Fruit fly (Drosophila melanogaster): ENCODE data around the gene Cpr35B.
A peak's percentile ranks its signal among the peaks of the same experiment; 100 is the strongest.

Gene Cpr35B

DNA sequence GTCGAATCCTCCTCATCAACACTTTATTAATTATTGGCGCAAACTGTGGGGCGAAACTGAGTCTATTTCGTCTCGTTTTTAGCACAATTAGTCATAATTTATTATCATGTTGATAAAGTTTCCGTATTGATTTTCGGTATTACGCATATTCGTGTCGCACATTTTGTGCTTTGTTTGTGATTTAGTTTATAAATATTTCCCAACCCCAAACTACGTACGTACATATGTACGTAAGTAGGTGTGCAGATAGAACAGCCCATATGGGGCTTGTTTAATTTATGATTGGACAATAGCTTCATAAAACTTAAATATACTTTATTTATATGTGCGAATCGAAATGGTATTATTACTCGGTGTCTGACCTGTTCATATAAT lies 29.9 kb downstream of the Cpr35B start (continued):
- TF ChIP-seq CG7556 (GFP tag; optimal IDR thresholded peaks at IDR 0.05) (no peak), sens (GFP tag) (peak; percentile 73), vvl (GFP tag; IDR thresholded peaks at IDR 0.05) (no peak), CG4360 (GFP tag; IDR thresholded peaks at IDR 0.05) (no peak), Fer1 (GFP tag; optimal IDR thresholded peaks at IDR 0.05) (peak; percentile 4), CG18599 (GFP tag; optimal IDR thresholded peaks at IDR 0.05) (peak; percentile 19), CG17361 (GFP tag; IDR thresholded peaks at IDR 0.05) (0 out of 3 replicates have a peak, but pooled peaks have one; percentile 0), tx (GFP tag; optimal IDR thresholded peaks at IDR 0.05) (no peak), CG11093 (GFP tag; IDR thresholded peaks at IDR 0.05) (peak; percentile 17; the same call in 1 of the 3 replicates), CG8290 (GFP tag; optimal IDR thresholded peaks at IDR 0.05) (no peak), CG8290 (tag; optimal IDR thresholded peaks at IDR 0.05) (peak in 1 of 2 experiments; percentile 66), slou (GFP tag; optimal IDR thresholded peaks at IDR 0.05) (no peak), CG2678 (tag; optimal IDR thresholded peaks at IDR 0.05) (peak; percentile 30), CG3407 (GFP tag; optimal IDR thresholded peaks at IDR 0.05) (no peak), CG12071 (GFP tag; optimal IDR thresholded peaks at IDR 0.05) (peak; percentile 69), CG13296 (GFP tag; optimal IDR thresholded peaks at IDR 0.05) (peak; percentile 2), CG2875 (GFP tag; optimal IDR thresholded peaks at IDR 0.05) (peak; percentile 30), Hr51 (GFP tag; optimal IDR thresholded peaks at IDR 0.05) (no peak), CG14014 (GFP tag; IDR thresholded peaks at IDR 0.05) (peak; percentile 17; the same call in 1 of the 2 replicates), Meics (GFP tag; optimal IDR thresholded peaks at IDR 0.05) (peak; percentile 9), MTF-1 (GFP tag; optimal IDR thresholded peaks at IDR 0.05; ENCODE audit: borderline replicate concordance) (peak; percentile 45)

- TF ChIP-seq chinmo (GFP tag; IDR thresholded peaks at IDR 0.05; ENCODE audit: partially characterized antibody) (0 out of 4 replicates have a peak, but pooled peaks have one; percentile 12), kay (GFP tag; optimal IDR thresholded peaks at IDR 0.05) (no peak), stc (GFP tag; IDR thresholded peaks at IDR 0.05) (no peak), CG12391 (tag; optimal IDR thresholded peaks at IDR 0.05) (peak; percentile 6), knrl (GFP tag; IDR thresholded peaks at IDR 0.05; ENCODE audit: partially characterized antibody) (no peak), tio (GFP tag; optimal IDR thresholded peaks at IDR 0.05) (no peak), so (GFP tag; IDR thresholded peaks at IDR 0.05) (peak; percentile 37; the same call in 1 of the 3 replicates), CG10431 (GFP tag; optimal IDR thresholded peaks at IDR 0.05) (peak; percentile 65), Ets65A (GFP tag) (peak; percentile 73), NfI (GFP tag; optimal IDR thresholded peaks at IDR 0.05) (peak; percentile 33), dmrt11E (tag; optimal IDR thresholded peaks at IDR 0.05) (no peak), Med (GFP tag) (peak; percentile 32), Gug (GFP tag; IDR thresholded peaks at IDR 0.05) (no peak), CG13424 (tag; optimal IDR thresholded peaks at IDR 0.05) (peak; percentile 16), CG4707 (GFP tag; optimal IDR thresholded peaks at IDR 0.05) (peak; percentile 19), Myb (GFP tag; optimal IDR thresholded peaks at IDR 0.05) (no peak), BtbVII (GFP tag; optimal IDR thresholded peaks at IDR 0.05) (peak; percentile 74), ap (GFP tag; IDR thresholded peaks at IDR 0.05) (no peak), CG7839 (tag; optimal IDR thresholded peaks at IDR 0.05) (peak; percentile 42), tna (GFP tag; IDR thresholded peaks at IDR 0.05; ENCODE audit: partially characterized antibody) (no peak), cato (GFP tag; optimal IDR thresholded peaks at IDR 0.05; ENCODE audit: borderline replicate concordance) (no peak), NFAT (GFP tag; IDR thresholded peaks at IDR 0.05) (no peak), CG7357 (GFP tag; IDR thresholded peaks at IDR 0.05) (no peak), Aef1 (GFP tag; IDR thresholded peaks at IDR 0.05) (no peak), CG11696 (GFP tag; IDR thresholded peaks at IDR 0.05) (0 out of 2 replicates have a peak, but pooled peaks have one; percentile 7), Spps (tag; optimal IDR thresholded peaks at IDR 0.05) (no peak), toy (GFP tag; IDR thresholded peaks at IDR 0.05) (no peak), slbo (GFP tag; IDR thresholded peaks at IDR 0.05) (peak; percentile 39; the same call in 1 of the 2 replicates), Camta (GFP tag; optimal IDR thresholded peaks at IDR 0.05) (no peak)
Measured at dm6 chr2L:14394298-14395064, 30.5 kb downstream of the Cpr35B start.

Data from whole organism, embryonic.